Fruit fly (Drosophila melanogaster) S2 (cell line): Measurements from ENCODE around the gene CG2691.

ENCODE experiments used
- CG8478 ChIP-seq: fragments of >200 bp; optimal IDR thresholded peaks from 2 replicates; lab custom pipeline; 2018
- CTCF ChIP-seq, 2 experiments: fragments of >200 bp; optimal IDR thresholded peaks; 2 replicates each; lab custom pipeline; 2018

CG2691 gene

dm6 chrX:13639998-13640691, 15.9 kb upstream of the CG2691 start:
- TF ChIP-seq CTCF (optimal IDR thresholded peaks at IDR 0.05; lab: Kevin White, UChicago): no peak
- no peak for TF ChIP-seq CG8478

dm6 chrX:13637588-13637987, 13.4 kb upstream of the CG2691 start:
- no peak for TF ChIP-seq CTCF (optimal IDR thresholded peaks at IDR 0.05; lab: Kevin White, UChicago)
- TF ChIP-seq CG8478: no peak

dm6 chrX:13636810-13637209, 12.6 kb upstream of the CG2691 start:
- TF ChIP-seq CTCF (optimal IDR thresholded peaks at IDR 0.05; lab: Kevin White, UChicago): no peak
- no peak for TF ChIP-seq CG8478

- TF ChIP-seq CTCF (optimal IDR thresholded peaks at IDR 0.05; lab: Kevin White, UChicago): no peak
- no peak for TF ChIP-seq CG8478
These were observed 10.8 kb upstream of the CG2691 start for dm6 chrX:13635000-13635368.

- TF ChIP-seq CTCF (optimal IDR thresholded peaks at IDR 0.05; lab: Kevin White, UChicago) (no peak), CG8478 (no peak)
These were observed 10.2 kb upstream of the CG2691 start for dm6 chrX:13634254-13634999.

- TF ChIP-seq CG8478: no peak
These were observed 9.2 kb upstream of the CG2691 start for dm6 chrX:13633298-13633891.

- TF ChIP-seq CTCF (optimal IDR thresholded peaks at IDR 0.05; lab: Kevin White, UChicago) (no peak), CG8478 (no peak)
These were observed 8.4 kb upstream of the CG2691 start for dm6 chrX:13632606-13633005.

- TF ChIP-seq CG8478 (no peak), CTCF (optimal IDR thresholded peaks at IDR 0.05; lab: Kevin White, UChicago) (no peak)
These were observed 6.2 kb upstream of the CG2691 start for dm6 chrX:13630290-13630900.

- TF ChIP-seq CTCF (optimal IDR thresholded peaks at IDR 0.05; lab: Kevin White, UChicago) (no peak), CG8478 (no peak)
These were observed 5.2 kb upstream of the CG2691 start for dm6 chrX:13629414-13629813.

dm6 chrX:13627855-13628254, 3.6 kb upstream of the CG2691 start:
- TF ChIP-seq CG8478 (no peak), CTCF (optimal IDR thresholded peaks at IDR 0.05; lab: Kevin White, UChicago) (no peak)

dm6 chrX:13626579-13626894, 2.3 kb upstream of the CG2691 start:
- no peak for TF ChIP-seq CG8478
- TF ChIP-seq CTCF (optimal IDR thresholded peaks at IDR 0.05; lab: Kevin White, UChicago): no peak

dm6 chrX:13625888-13626578, 1.8 kb upstream of the CG2691 start:
- no peak for TF ChIP-seq CG8478
- TF ChIP-seq CTCF (optimal IDR thresholded peaks at IDR 0.05; lab: Kevin White, UChicago): no peak

dm6 chrX:13625080-13625723, 994 bp upstream of the CG2691 start:
- TF ChIP-seq CG8478 (no peak), CTCF (optimal IDR thresholded peaks at IDR 0.05; lab: Kevin White, UChicago) (no peak)

dm6 chrX:13616417-13617050, 7.7 kb downstream of the CG2691 start, which contains the start of the genes tth and Tango2:
tth (minus strand) TSS chrX:13616586.
Tango2 (plus strand) TSS chrX:13616989.
- no peak for TF ChIP-seq CG8478

dm6 chrX:13615992-13616391, 8.2 kb downstream of the CG2691 start:
- TF ChIP-seq CTCF (optimal IDR thresholded peaks at IDR 0.05; lab: Kevin White, UChicago) (no peak), CG8478 (no peak)
